Worm (Caenorhabditis elegans): ENCODE measurements around the gene C04G2.10.
A peak's percentile ranks its signal among the peaks of the same experiment; 100 is the strongest.

Gene C04G2.10

DNA sequence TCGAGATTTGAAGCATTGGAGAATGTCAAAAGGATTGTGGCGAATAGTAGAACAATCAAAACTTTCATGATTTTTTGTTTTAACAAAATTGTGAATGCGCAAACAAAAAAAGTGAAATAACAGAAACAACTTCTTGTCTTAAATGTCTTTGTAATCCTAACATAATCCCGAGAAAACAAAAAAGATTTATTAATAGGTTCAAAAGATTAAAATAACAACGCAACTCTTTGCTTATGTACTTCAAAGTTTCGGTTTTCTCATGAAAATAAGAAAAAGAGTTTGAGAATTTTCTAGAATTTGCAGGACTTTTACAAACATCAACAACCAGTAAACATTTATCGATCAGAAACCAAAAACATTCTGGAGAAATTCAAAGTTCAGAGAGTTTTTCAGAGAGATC lies 25.5 kb upstream of the C04G2.10 start, which contains the start of gene ttr-39:
ttr-39 (minus strand) TSS at position 101 of the 400 bp plus-strand sequence.
- TF ChIP-seq ztf-11 (tag; optimal IDR thresholded peaks at IDR 0.05) (no peak), blmp-1 (tag; optimal IDR thresholded peaks at IDR 0.05) (peak; percentile 90)

DNA sequence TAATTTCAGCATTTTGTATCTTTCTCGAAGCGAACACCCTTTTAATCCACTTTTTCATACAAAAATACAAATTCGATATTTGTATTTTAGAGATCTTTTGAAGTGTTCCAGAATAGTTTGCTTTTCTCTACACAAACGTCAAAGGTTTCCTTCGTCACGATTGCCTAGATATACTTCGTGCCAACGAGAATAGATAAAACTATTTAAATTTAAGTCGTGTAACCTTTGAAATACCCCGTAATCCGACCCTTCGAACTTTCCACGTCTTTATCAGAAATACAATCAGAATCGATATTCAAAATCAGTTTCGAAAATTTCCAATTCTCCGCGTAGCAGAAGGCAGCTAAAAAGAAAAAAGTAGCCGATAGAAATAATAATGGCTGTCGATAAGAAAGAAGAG lies 24.9 kb upstream of the C04G2.10 start, which contains the start of gene ttbk-5:
ttbk-5 (plus strand) TSS at position 301 of the 400 bp plus-strand sequence.
- no peak for TF ChIP-seq lin-32 (GFP tag; optimal IDR thresholded peaks at IDR 0.05)
- TF ChIP-seq blmp-1 (tag; optimal IDR thresholded peaks at IDR 0.05): peak; percentile 55

DNA sequence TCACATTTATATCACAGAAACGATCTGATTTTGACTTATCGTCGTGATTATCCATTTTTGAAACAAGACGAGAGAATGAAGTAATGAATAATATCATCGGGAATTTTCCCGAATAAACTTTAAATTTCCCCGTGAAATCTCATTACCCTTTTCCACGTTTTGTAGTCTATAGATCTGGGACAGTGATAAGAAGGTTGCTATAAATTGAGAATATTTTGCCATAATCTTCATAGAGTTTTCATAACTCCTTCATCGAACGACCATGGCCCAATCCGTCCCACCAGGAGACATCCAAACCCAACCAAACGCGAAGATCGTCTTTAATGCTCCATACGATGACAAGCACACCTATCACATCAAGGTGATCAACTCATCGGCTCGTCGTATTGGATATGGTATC lies 20.1 kb upstream of the C04G2.10 start, which contains the start of the genes C04G2.5 and msp-36:
C04G2.5 (minus strand) TSS at position 101 of the 400 bp plus-strand sequence.
msp-36 (plus strand) TSS at position 263 of the 400 bp plus-strand sequence.
- TF ChIP-seq lin-13 (tag; optimal IDR thresholded peaks at IDR 0.05): no peak
- TF ChIP-seq ceh-83 (GFP tag; optimal IDR thresholded peaks at IDR 0.05): no peak
- TF ChIP-seq elt-1 (tag; optimal IDR thresholded peaks at IDR 0.05; ENCODE audit: borderline replicate concordance, insufficient read depth): no peak
- TF ChIP-seq unc-39 (tag; optimal IDR thresholded peaks at IDR 0.05): no peak
- no peak for TF ChIP-seq flh-1 (GFP tag; optimal IDR thresholded peaks at IDR 0.05)

- TF ChIP-seq pha-4 (tag; optimal IDR thresholded peaks at IDR 0.05): peak; percentile 1
- TF ChIP-seq sem-2 (GFP tag; optimal IDR thresholded peaks at IDR 0.05): no peak
Measured at ce11 chrIV:10096881-10097280, 18.4 kb upstream of the C04G2.10 start, which contains the start of gene dis-3. Gene dis-3, plus strand, starts transcription at chrIV:10097202.

DNA sequence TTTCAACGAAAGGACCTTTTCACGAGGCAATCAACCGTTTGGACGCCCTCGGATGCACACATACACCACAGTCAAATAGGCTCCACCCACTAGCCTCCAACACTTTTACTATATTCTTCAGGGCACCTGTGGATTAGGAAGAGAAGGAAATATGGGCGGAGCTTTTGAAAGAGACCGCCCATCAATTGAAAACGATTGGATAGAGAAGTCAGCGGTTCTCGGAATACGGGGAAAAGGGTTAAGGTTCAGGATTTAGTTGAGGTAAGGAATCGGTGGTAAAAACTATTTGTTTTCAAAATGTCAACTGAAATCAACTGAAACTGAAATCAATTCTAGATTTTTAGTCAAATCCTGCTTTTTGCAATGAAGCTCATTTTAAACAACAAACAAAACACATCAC lies 4.8 kb upstream of the C04G2.10 start, which contains the start of gene egl-38:
egl-38 (minus strand) TSS at position 101 of the 400 bp plus-strand sequence.
- TF ChIP-seq elt-1 (tag; optimal IDR thresholded peaks at IDR 0.05; ENCODE audit: borderline replicate concordance, insufficient read depth) (no peak), nhr-12 (tag; optimal IDR thresholded peaks at IDR 0.05) (no peak), unc-62 (GFP tag; optimal IDR thresholded peaks at IDR 0.05) (no peak), lsy-2 (tag; optimal IDR thresholded peaks at IDR 0.05) (no peak), lin-32 (GFP tag; optimal IDR thresholded peaks at IDR 0.05) (no peak), ceh-39 (tag; optimal IDR thresholded peaks at IDR 0.05) (no peak), zip-8 (tag; optimal IDR thresholded peaks at IDR 0.05) (no peak), unc-120 (tag; optimal IDR thresholded peaks at IDR 0.05; ENCODE audit: poor library complexity, severe bottlenecking) (no peak), pha-4 (tag; optimal IDR thresholded peaks at IDR 0.05) (no peak)

DNA sequence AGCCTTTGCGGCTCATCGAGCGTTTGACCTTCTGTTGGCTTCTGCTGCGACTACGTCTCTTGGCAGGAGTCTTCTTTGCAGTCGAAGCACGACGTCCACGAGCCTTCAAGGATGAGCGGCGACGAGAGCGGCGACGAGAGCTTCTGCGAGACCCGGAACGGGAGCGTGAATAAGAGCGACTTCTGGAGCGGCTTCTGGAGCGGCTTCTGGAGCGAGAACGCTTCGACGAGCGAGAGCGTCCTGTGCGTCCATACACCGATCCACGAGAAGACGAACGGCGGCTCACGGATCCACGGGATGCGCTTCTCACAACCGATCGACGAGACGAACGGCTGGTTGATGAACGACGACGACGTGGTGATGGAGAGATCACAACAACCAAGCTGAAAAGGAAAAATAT lies 4.4 kb upstream of the C04G2.10 start:
- TF ChIP-seq ztf-11 (tag; optimal IDR thresholded peaks at IDR 0.05) (no peak), ham-2 (GFP tag; optimal IDR thresholded peaks at IDR 0.05) (no peak), mls-2 (tag; optimal IDR thresholded peaks at IDR 0.05) (no peak), elt-1 (tag; optimal IDR thresholded peaks at IDR 0.05; ENCODE audit: borderline replicate concordance, insufficient read depth) (no peak), cnd-1 (tag; optimal IDR thresholded peaks at IDR 0.05) (no peak), unc-39 (tag; optimal IDR thresholded peaks at IDR 0.05) (no peak), mab-5 (tag; optimal IDR thresholded peaks at IDR 0.05) (no peak), unc-62 (GFP tag; optimal IDR thresholded peaks at IDR 0.05) (no peak), sptf-1 (tag; optimal IDR thresholded peaks at IDR 0.05) (no peak), ceh-39 (tag; optimal IDR thresholded peaks at IDR 0.05) (no peak), zip-8 (tag; optimal IDR thresholded peaks at IDR 0.05) (no peak), nhr-2 (tag; optimal IDR thresholded peaks at IDR 0.05) (no peak), drap-1 (GFP tag; optimal IDR thresholded peaks at IDR 0.05) (no peak), unc-120 (tag; optimal IDR thresholded peaks at IDR 0.05; ENCODE audit: poor library complexity, severe bottlenecking) (no peak), nhr-12 (tag; optimal IDR thresholded peaks at IDR 0.05) (no peak), nhr-76 (tag; optimal IDR thresholded peaks at IDR 0.05) (no peak), mep-1 (tag; optimal IDR thresholded peaks at IDR 0.05) (no peak), pha-4 (tag; optimal IDR thresholded peaks at IDR 0.05) (no peak), ceh-83 (GFP tag; optimal IDR thresholded peaks at IDR 0.05) (no peak), sem-2 (GFP tag; optimal IDR thresholded peaks at IDR 0.05) (no peak)

DNA sequence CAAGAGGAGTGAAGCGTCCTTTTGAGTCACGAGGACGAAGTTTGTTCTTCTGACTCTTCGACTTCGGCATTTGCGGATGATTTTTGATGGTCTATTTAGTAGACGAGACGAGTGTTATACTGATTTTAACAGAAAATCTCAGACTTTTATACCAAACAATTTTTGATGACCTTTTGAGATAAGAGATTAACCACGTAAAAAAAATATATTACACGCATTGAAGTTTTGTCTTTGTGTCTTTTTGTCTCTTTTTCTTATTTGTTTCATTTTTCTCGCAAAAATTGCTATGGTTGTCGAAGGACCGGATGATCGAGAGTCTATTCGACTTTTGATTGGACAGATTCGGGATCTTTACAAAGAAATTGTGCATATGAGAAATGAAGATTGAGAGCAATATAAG lies 3.8 kb upstream of the C04G2.10 start, which contains the start of gene spch-1:
spch-1 (minus strand) TSS at position 101 of the 400 bp plus-strand sequence.
- TF ChIP-seq elt-3 (tag; optimal IDR thresholded peaks at IDR 0.05) (no peak), cnd-1 (tag; optimal IDR thresholded peaks at IDR 0.05) (no peak), nhr-2 (tag; optimal IDR thresholded peaks at IDR 0.05) (no peak), zip-8 (tag; optimal IDR thresholded peaks at IDR 0.05) (no peak), nhr-237 (tag; optimal IDR thresholded peaks at IDR 0.05) (no peak), nhr-28 (tag; optimal IDR thresholded peaks at IDR 0.05) (no peak), ces-1 (GFP tag; optimal IDR thresholded peaks at IDR 0.05) (no peak), nhr-76 (tag; optimal IDR thresholded peaks at IDR 0.05) (no peak), unc-120 (tag; optimal IDR thresholded peaks at IDR 0.05; ENCODE audit: poor library complexity, severe bottlenecking) (no peak), hlh-1 (tag; optimal IDR thresholded peaks at IDR 0.05) (no peak)
